Worm (Caenorhabditis elegans): Measurements from ENCODE around the gene srw-16.

DNA sequence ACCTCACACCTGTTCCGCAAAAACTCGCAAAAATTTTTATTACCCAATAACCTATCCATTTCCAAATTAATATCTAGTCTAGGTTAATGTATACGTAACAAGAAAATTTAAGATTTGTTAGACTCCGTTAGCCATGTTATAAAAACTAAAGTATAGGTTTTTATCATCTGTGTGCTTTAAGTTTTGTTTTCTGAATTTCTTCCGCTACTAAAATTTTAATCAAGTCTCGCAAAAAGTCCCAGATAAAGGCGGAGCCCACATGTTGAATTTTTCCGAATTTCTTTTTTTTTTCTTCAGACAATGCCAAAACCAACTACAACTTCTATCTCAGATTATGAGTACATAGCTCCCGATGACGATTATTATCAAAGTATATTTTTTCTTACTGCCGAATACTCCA is 42.5 kb downstream of the srw-16 start, which contains the start of gene srw-13:
- TF ChIP-seq elt-1 (tag; optimal IDR thresholded peaks at IDR 0.05) = no peak
- no peak for TF ChIP-seq ztf-4 (tag; optimal IDR thresholded peaks at IDR 0.05)
- no peak for TF ChIP-seq nhr-12 (tag; optimal IDR thresholded peaks at IDR 0.05)
- TF ChIP-seq fos-1 (tag; optimal IDR thresholded peaks at IDR 0.05) = no peak
- no peak for TF ChIP-seq fkh-2 (tag; optimal IDR thresholded peaks at IDR 0.05)
- TF ChIP-seq nhr-76 (tag; optimal IDR thresholded peaks at IDR 0.05) = no peak
- no peak for TF ChIP-seq ceh-16 (tag; optimal IDR thresholded peaks at IDR 0.05)
- no peak for TF ChIP-seq lin-15B (tag; optimal IDR thresholded peaks at IDR 0.05)
- no peak for TF ChIP-seq jun-1 (tag; optimal IDR thresholded peaks at IDR 0.05)
- no peak for TF ChIP-seq ceh-82 (tag; optimal IDR thresholded peaks at IDR 0.05)
